Worm (Caenorhabditis elegans): ENCODE measurements around the gene fbxb-14.

DNA sequence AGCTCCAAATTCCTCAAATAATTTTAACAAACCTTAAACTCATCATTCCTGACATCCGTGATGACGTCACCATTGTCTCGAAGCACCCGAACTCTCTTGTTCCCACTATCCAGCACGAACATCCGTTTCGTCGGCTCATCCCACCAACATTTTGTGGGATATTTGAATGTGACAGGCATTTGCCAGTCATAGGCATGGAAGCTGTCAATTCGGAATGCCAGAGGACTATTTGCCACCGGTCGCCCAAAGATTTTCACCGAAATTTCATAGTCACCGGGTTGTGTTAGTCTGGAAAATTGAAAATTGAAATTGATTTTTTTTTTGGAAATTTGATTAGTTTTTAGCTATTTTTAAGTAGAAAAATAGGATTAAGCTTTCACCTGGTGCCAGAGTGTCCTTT, 14.2 kb upstream of the fbxb-14 start:
- TF ChIP-seq tbx-2 (tag; optimal IDR thresholded peaks at IDR 0.05) (no peak), nhr-11 (tag; optimal IDR thresholded peaks at IDR 0.05) (no peak), ces-1 (GFP tag; optimal IDR thresholded peaks at IDR 0.05) (no peak), nhr-28 (tag; optimal IDR thresholded peaks at IDR 0.05) (no peak), ama-1 (optimal IDR thresholded peaks at IDR 0.05) (no peak)
